Fruit fly (Drosophila melanogaster) whole organism, larva: ENCODE results near the gene CG17806.

ENCODE experiments used
- noc ChIP-seq: fragments of 200-800 bp; sonication (Bioruptor generic); optimal IDR thresholded peaks from 3 replicates; lab custom pipeline; 2019; ENCODE audit warnings: missing biosample characterization, mild to moderate bottlenecking, missing genetic modification characterization, moderate library complexity

CG17806 gene

dm6 chr3R:17762261-17762660 is 40.8 kb downstream of the CG17806 start:
- no peak for TF ChIP-seq noc (tag; lab: Kevin White, UChicago)

dm6 chr3R:17759773-17760476 is 43.1 kb downstream of the CG17806 start:
- peak; percentile 80 for TF ChIP-seq noc (tag; lab: Kevin White, UChicago)

dm6 chr3R:17758905-17759304 is 44.2 kb downstream of the CG17806 start:
- TF ChIP-seq noc (tag; lab: Kevin White, UChicago), result peak; percentile 15
